Worm (Caenorhabditis elegans) whole organism, late embryonic: ENCODE data around the gene nlp-81.
"Not testable (repeated sequence)": the region's sequence is repeated elsewhere in the genome, so short reads cannot be mapped to it uniquely, and the experiment has no call there.

Source experiments
- C08G9.2 ChIP-seq: sonication (generic microtip); optimal IDR thresholded peaks from 2 replicates; lab custom pipeline; 2016; ENCODE audit warnings: mild to moderate bottlenecking, missing genetic modification characterization, moderate library complexity, missing compliant biosample characterization
- C38D4.7 ChIP-seq: fragments of 200-800 bp; sonication (Bioruptor generic); optimal IDR thresholded peaks from 2 replicates; lab custom pipeline; 2018; ENCODE audit warnings: mild to moderate bottlenecking, missing genetic modification characterization, moderate library complexity, missing compliant biosample characterization
- F13H6.1 ChIP-seq: sonication (generic microtip); optimal IDR thresholded peaks from 2 replicates; lab custom pipeline; 2016; ENCODE audit warnings: missing genetic modification characterization, missing compliant biosample characterization
- K02D7.2 ChIP-seq: sonication (generic microtip); optimal IDR thresholded peaks from 2 replicates; lab custom pipeline; 2017; ENCODE audit warnings: mild to moderate bottlenecking, missing genetic modification characterization, missing compliant biosample characterization
- K09A11.1 ChIP-seq: sonication (generic microtip); optimal IDR thresholded peaks from 2 replicates; lab custom pipeline; 2017; ENCODE audit warnings: antibody characterized with exemption, mild to moderate bottlenecking, missing genetic modification characterization, missing compliant biosample characterization; ENCODE audit not compliant: insufficient read depth
- Y22D7AL.16 ChIP-seq: sonication (generic microtip); optimal IDR thresholded peaks from 2 replicates; lab custom pipeline; 2016; ENCODE audit warnings: missing genetic modification characterization, missing compliant biosample characterization
- ceh-18 ChIP-seq: sonication (generic microtip); optimal IDR thresholded peaks from 2 replicates; lab custom pipeline; 2016; ENCODE audit warnings: missing genetic modification characterization, missing compliant biosample characterization
- ceh-19 ChIP-seq: fragments of 200-800 bp; sonication (Bioruptor generic); optimal IDR thresholded peaks from 2 replicates; lab custom pipeline; 2018; ENCODE audit warnings: mild to moderate bottlenecking, missing genetic modification characterization, missing compliant biosample characterization
- ceh-2 ChIP-seq: sonication (generic microtip); optimal IDR thresholded peaks from 2 replicates; lab custom pipeline; 2016; ENCODE audit warnings: missing genotype, missing genetic modification characterization, missing compliant biosample characterization
- ceh-24 ChIP-seq: sonication (generic microtip); optimal IDR thresholded peaks from 2 replicates; lab custom pipeline; 2016; ENCODE audit warnings: mild to moderate bottlenecking, missing genetic modification characterization, missing compliant biosample characterization
- ceh-30 ChIP-seq: fragments of 150-350 bp; optimal IDR thresholded peaks from 2 replicates; lab custom pipeline; 2014; ENCODE audit warnings: missing biosample characterization, missing genetic modification characterization
- ceh-31 ChIP-seq: sonication (generic microtip); optimal IDR thresholded peaks from 2 replicates; lab custom pipeline; 2016; ENCODE audit warnings: missing genetic modification characterization, missing compliant biosample characterization
- ceh-34 ChIP-seq: sonication (generic microtip); optimal IDR thresholded peaks from 2 replicates; lab custom pipeline; 2016; ENCODE audit warnings: mild to moderate bottlenecking, missing genetic modification characterization, missing compliant biosample characterization
- ceh-45 ChIP-seq: fragments of 200-800 bp; sonication (Bioruptor generic); IDR thresholded peaks from 2 replicates; pipeline ENCODE4 v1.3.6; 2022; ENCODE audit warnings: missing genetic modification reagents, missing genetic modification characterization, missing compliant biosample characterization
- ceh-48 ChIP-seq: sonication (generic microtip); optimal IDR thresholded peaks from 2 replicates; lab custom pipeline; 2016; ENCODE audit warnings: missing genetic modification characterization, inconsistent platforms, missing compliant biosample characterization
- che-1 ChIP-seq: sonication (generic microtip); optimal IDR thresholded peaks from 2 replicates; lab custom pipeline; 2016; ENCODE audit warnings: mild to moderate bottlenecking, missing genetic modification characterization, missing compliant biosample characterization
- dmd-4 ChIP-seq: sonication (generic microtip); optimal IDR thresholded peaks from 2 replicates; lab custom pipeline; 2016; ENCODE audit warnings: borderline replicate concordance, missing genetic modification characterization, missing compliant biosample characterization
- dve-1 ChIP-seq: sonication (generic microtip); optimal IDR thresholded peaks from 2 replicates; lab custom pipeline; 2017; ENCODE audit warnings: antibody characterized with exemption, mild to moderate bottlenecking, missing genetic modification characterization, missing compliant biosample characterization
- elt-2 ChIP-seq: sonication (generic microtip); optimal IDR thresholded peaks from 2 replicates; lab custom pipeline; 2016; ENCODE audit warnings: missing genetic modification reagents, missing genetic modification characterization, missing compliant biosample characterization
- elt-4 ChIP-seq: sonication (generic microtip); optimal IDR thresholded peaks from 2 replicates; lab custom pipeline; 2016; ENCODE audit warnings: missing genetic modification characterization, missing compliant biosample characterization
- ets-4 ChIP-seq: sonication (generic microtip); optimal IDR thresholded peaks from 2 replicates; lab custom pipeline; 2016; ENCODE audit warnings: missing genetic modification characterization, missing compliant biosample characterization
- eyg-1 ChIP-seq: sonication (generic microtip); optimal IDR thresholded peaks from 2 replicates; lab custom pipeline; 2016; ENCODE audit warnings: missing genotype, missing genetic modification characterization, missing compliant biosample characterization
- fkh-10 ChIP-seq: fragments of 150-350 bp; optimal IDR thresholded peaks from 2 replicates; lab custom pipeline; 2014; ENCODE audit warnings: missing biosample characterization, missing genetic modification reagents, missing genetic modification characterization
- fkh-6 ChIP-seq: sonication (generic microtip); optimal IDR thresholded peaks from 2 replicates; lab custom pipeline; 2016; ENCODE audit warnings: missing genetic modification characterization, missing compliant biosample characterization
- gmeb-2 ChIP-seq: sonication (generic microtip); optimal IDR thresholded peaks from 2 replicates; lab custom pipeline; 2016; ENCODE audit warnings: missing genetic modification characterization, inconsistent platforms, missing compliant biosample characterization
- hlh-13 ChIP-seq: fragments of 200-800 bp; sonication (Bioruptor generic); optimal IDR thresholded peaks from 2 replicates; lab custom pipeline; 2018; ENCODE audit warnings: mild to moderate bottlenecking, missing genetic modification characterization, missing compliant biosample characterization
- hlh-15 ChIP-seq: sonication (generic microtip); optimal IDR thresholded peaks from 2 replicates; lab custom pipeline; 2016; ENCODE audit warnings: missing genetic modification characterization, missing compliant biosample characterization
- hlh-6 ChIP-seq: sonication (generic microtip); optimal IDR thresholded peaks from 2 replicates; lab custom pipeline; 2016; ENCODE audit warnings: missing genotype, missing genetic modification characterization, missing compliant biosample characterization
- hlh-8 ChIP-seq: sonication (generic microtip); optimal IDR thresholded peaks from 2 replicates; lab custom pipeline; 2016; ENCODE audit warnings: missing genotype, missing genetic modification characterization, missing compliant biosample characterization
- lin-11 ChIP-seq: fragments of 200-800 bp; sonication (Bioruptor generic); optimal IDR thresholded peaks from 2 replicates; lab custom pipeline; 2018; ENCODE audit warnings: mild to moderate bottlenecking, missing genetic modification characterization, missing compliant biosample characterization
- madf-2 ChIP-seq: sonication (generic microtip); optimal IDR thresholded peaks from 2 replicates; lab custom pipeline; 2017; ENCODE audit warnings: missing genetic modification characterization, missing compliant biosample characterization
- mec-3 ChIP-seq: sonication (generic microtip); optimal IDR thresholded peaks from 2 replicates; lab custom pipeline; 2016; ENCODE audit warnings: borderline replicate concordance, missing genetic modification characterization, missing compliant biosample characterization
- nfya-1 ChIP-seq: sonication (generic microtip); optimal IDR thresholded peaks from 2 replicates; lab custom pipeline; 2017; ENCODE audit warnings: missing genetic modification characterization, mild to moderate bottlenecking, missing compliant biosample characterization, antibody characterized with exemption, moderate library complexity
- nhr-11 ChIP-seq: fragments of 150-350 bp; optimal IDR thresholded peaks from 2 replicates; lab custom pipeline; 2014; ENCODE audit warnings: missing biosample characterization, missing genetic modification characterization
- nhr-232 ChIP-seq: sonication (generic microtip); optimal IDR thresholded peaks from 2 replicates; lab custom pipeline; 2016; ENCODE audit warnings: missing genetic modification characterization, missing compliant biosample characterization
- pag-3 ChIP-seq: sonication (generic microtip); optimal IDR thresholded peaks from 2 replicates; lab custom pipeline; 2016; ENCODE audit warnings: missing compliant biosample characterization, missing genetic modification characterization, borderline replicate concordance
- pat-9 ChIP-seq: fragments of 200-800 bp; sonication (Bioruptor generic); optimal IDR thresholded peaks from 2 replicates; lab custom pipeline; 2018; ENCODE audit warnings: mild to moderate bottlenecking, missing genetic modification characterization, moderate library complexity, missing compliant biosample characterization
- pha-4 ChIP-seq: fragments of 150-350 bp; optimal IDR thresholded peaks from 2 replicates; lab custom pipeline; 2018; ENCODE audit warnings: missing biosample characterization, missing genetic modification reagents, missing genetic modification characterization
- pqm-1 ChIP-seq: sonication (generic microtip); optimal IDR thresholded peaks from 2 replicates; lab custom pipeline; 2016; ENCODE audit warnings: missing genetic modification characterization, missing compliant biosample characterization
- pros-1 ChIP-seq: fragments of 150-350 bp; optimal IDR thresholded peaks from 2 replicates; lab custom pipeline; 2014; ENCODE audit warnings: missing biosample characterization, missing genetic modification reagents, missing genetic modification characterization
- ref-2 ChIP-seq: sonication (generic microtip); optimal IDR thresholded peaks from 2 replicates; lab custom pipeline; 2016; ENCODE audit warnings: missing genetic modification characterization, missing compliant biosample characterization
- sdc-2 ChIP-seq: sonication (generic microtip); optimal IDR thresholded peaks from 2 replicates; lab custom pipeline; 2016; ENCODE audit warnings: missing genotype, missing genetic modification characterization, missing compliant biosample characterization
- sox-4 ChIP-seq: sonication (generic microtip); optimal IDR thresholded peaks from 2 replicates; lab custom pipeline; 2017; ENCODE audit warnings: mild to moderate bottlenecking, missing genetic modification characterization, inconsistent platforms, missing compliant biosample characterization
- syd-9 ChIP-seq: sonication (generic microtip); optimal IDR thresholded peaks from 2 replicates; lab custom pipeline; 2016; ENCODE audit warnings: mild to moderate bottlenecking, missing genetic modification characterization, moderate library complexity, missing compliant biosample characterization
- tbx-2 ChIP-seq: sonication (generic microtip); optimal IDR thresholded peaks from 2 replicates; lab custom pipeline; 2016; ENCODE audit warnings: missing genetic modification characterization, missing compliant biosample characterization
- tbx-7 ChIP-seq: sonication (generic microtip); optimal IDR thresholded peaks from 2 replicates; lab custom pipeline; 2016; ENCODE audit warnings: missing genotype, missing genetic modification characterization, missing compliant biosample characterization
- ttx-3 ChIP-seq: sonication (generic microtip); optimal IDR thresholded peaks from 2 replicates; lab custom pipeline; 2016; ENCODE audit warnings: missing genetic modification reagents, missing genetic modification characterization, missing compliant biosample characterization
- unc-42 ChIP-seq: sonication (generic microtip); optimal IDR thresholded peaks from 2 replicates; lab custom pipeline; 2016; ENCODE audit warnings: missing genotype, missing genetic modification characterization, missing compliant biosample characterization
- unc-55 ChIP-seq: sonication (generic microtip); optimal IDR thresholded peaks from 2 replicates; lab custom pipeline; 2017; ENCODE audit warnings: missing biosample characterization, missing genetic modification reagents, missing genetic modification characterization
- unc-86 ChIP-seq: sonication (generic microtip); optimal IDR thresholded peaks from 2 replicates; lab custom pipeline; 2016; ENCODE audit warnings: missing genetic modification characterization, missing compliant biosample characterization

Gene nlp-81

ce11 chrIV:3172510-3172909 is 3.4 kb downstream of the nlp-81 start, which contains the start of gene Y67D8B.1:
Y67D8B.1 (minus strand) TSS chrIV:3172610.
- TF ChIP-seq ceh-34; fkh-6 (tag; lab: Kevin White, UChicago); ceh-45: not testable (repeated sequence)

- no peak for TF ChIP-seq dve-1
- TF ChIP-seq ceh-18 (tag; lab: Kevin White, UChicago) = peak; percentile 59
- no peak for TF ChIP-seq unc-86 (tag; lab: Kevin White, UChicago)
- no peak for TF ChIP-seq che-1 (tag; lab: Kevin White, UChicago)
- TF ChIP-seq ttx-3 (tag; lab: Kevin White, UChicago) = no peak
- no peak for TF ChIP-seq ref-2
- no peak for TF ChIP-seq pqm-1
- TF ChIP-seq F13H6.1 = no peak
- peak; percentile 73 for TF ChIP-seq unc-55
- TF ChIP-seq nhr-232 (tag; lab: Kevin White, UChicago) = no peak
- no peak for TF ChIP-seq hlh-6 (tag; lab: Kevin White, UChicago)
- no peak for TF ChIP-seq ceh-24 (tag; lab: Kevin White, UChicago)
- no peak for TF ChIP-seq syd-9 (tag; lab: Kevin White, UChicago)
- no peak for TF ChIP-seq pat-9 (tag; lab: Kevin White, UChicago)
- TF ChIP-seq madf-2 (tag; lab: Kevin White, UChicago) = no peak
- TF ChIP-seq pag-3 (tag; lab: Kevin White, UChicago) = no peak
- TF ChIP-seq C08G9.2 (tag; lab: Kevin White, UChicago) = no peak
- no peak for TF ChIP-seq ceh-48 (tag; lab: Kevin White, UChicago)
- TF ChIP-seq elt-2 (tag; lab: Kevin White, UChicago) = no peak
- no peak for TF ChIP-seq pha-4 (tag; lab: Kevin White, UChicago)
- no peak for TF ChIP-seq pros-1 (tag; lab: Kevin White, UChicago)
- no peak for TF ChIP-seq elt-4
- no peak for TF ChIP-seq K09A11.1 (tag; lab: Kevin White, UChicago)
- TF ChIP-seq fkh-6 (tag; lab: Kevin White, UChicago) = no peak
- TF ChIP-seq fkh-10 = no peak
- no peak for TF ChIP-seq lin-11 (tag; lab: Kevin White, UChicago)
- no peak for TF ChIP-seq hlh-13 (GFP tag; lab: Kevin White, UChicago)
- TF ChIP-seq sdc-2 (tag; lab: Kevin White, UChicago) = no peak
- peak; percentile 10 for TF ChIP-seq ceh-31 (tag; lab: Kevin White, UChicago)
- TF ChIP-seq tbx-7 (tag; lab: Kevin White, UChicago) = no peak
- TF ChIP-seq hlh-8 = peak; percentile 74
- no peak for TF ChIP-seq ets-4 (tag; lab: Kevin White, UChicago)
- no peak for TF ChIP-seq Y22D7AL.16 (tag; lab: Kevin White, UChicago)
- TF ChIP-seq mec-3 (tag; lab: Kevin White, UChicago) = no peak
- no peak for TF ChIP-seq ceh-30
- TF ChIP-seq sox-4 (tag; lab: Kevin White, UChicago) = no peak
- no peak for TF ChIP-seq unc-42 (tag; lab: Kevin White, UChicago)
- TF ChIP-seq tbx-2 = peak; percentile 3
- no peak for TF ChIP-seq ceh-19 (GFP tag; lab: Kevin White, UChicago)
- TF ChIP-seq gmeb-2 = no peak
- TF ChIP-seq ceh-2 = no peak
- no peak for TF ChIP-seq dmd-4
- TF ChIP-seq nhr-11 (tag; lab: Kevin White, UChicago) = no peak
- no peak for TF ChIP-seq C38D4.7 (GFP tag; lab: Kevin White, UChicago)
- no peak for TF ChIP-seq K02D7.2
- TF ChIP-seq nfya-1 (tag; lab: Kevin White, UChicago) = peak; percentile 35
- TF ChIP-seq eyg-1 (tag; lab: Kevin White, UChicago) = no peak
- no peak for TF ChIP-seq ceh-45
- TF ChIP-seq hlh-15 (tag; lab: Kevin White, UChicago) = no peak
These were observed 7.2 kb downstream of the nlp-81 start for ce11 chrIV:3168656-3169216.
